Fruit fly (Drosophila melanogaster) whole organism, embryonic: ENCODE results near the gene Sf3b3.

Experiments used
- Antp ChIP-seq: fragments of 200-800 bp; sonication (Bioruptor generic); optimal IDR thresholded peaks from 3 replicates; lab custom pipeline; 2016; ENCODE audit warnings: missing biosample characterization, missing genetic modification characterization
- Blimp-1 ChIP-seq: fragments of 200-800 bp; sonication (Bioruptor generic); optimal IDR thresholded peaks from 3 replicates; lab custom pipeline; 2018; ENCODE audit warnings: missing biosample characterization, missing genetic modification characterization, mild to moderate bottlenecking, moderate library complexity, missing genetic modification reagents
- CG10959 ChIP-seq: fragments of 200-800 bp; sonication (Bioruptor generic); IDR thresholded peaks from 2 replicates; pipeline ENCODE4 v1.3.6; 2022; ENCODE audit warnings: missing biosample characterization, missing genetic modification characterization
- CG11560 ChIP-seq: fragments of 200-800 bp; sonication (Bioruptor generic); IDR thresholded peaks from 3 replicates; pipeline ENCODE4 v1.3.6; 2022; ENCODE audit warnings: missing biosample characterization, missing genetic modification characterization
- CG12104 ChIP-seq: fragments of 200-800 bp; sonication (Bioruptor generic); optimal IDR thresholded peaks from 3 replicates; lab custom pipeline; 2016; ENCODE audit warnings: missing biosample characterization, missing genetic modification characterization
- CG12769 ChIP-seq: fragments of 200-800 bp; sonication (Bioruptor generic); optimal IDR thresholded peaks from 2 replicates; lab custom pipeline; 2019; ENCODE audit warnings: missing biosample characterization, mild to moderate bottlenecking, missing genetic modification characterization, moderate library complexity
- CG13775 ChIP-seq: fragments of 200-800 bp; sonication (Bioruptor generic); optimal IDR thresholded peaks from 3 replicates; lab custom pipeline; 2017; ENCODE audit warnings: missing biosample characterization, mild to moderate bottlenecking, missing genetic modification characterization
- CG14014 ChIP-seq: fragments of 200-800 bp; sonication (Bioruptor generic); IDR thresholded peaks from 2 replicates; pipeline ENCODE4 v1.3.6; 2022; ENCODE audit warnings: missing biosample characterization, missing genetic modification characterization
- CG15514 ChIP-seq: fragments of 200-800 bp; sonication (Bioruptor generic); optimal IDR thresholded peaks from 3 replicates; lab custom pipeline; 2017; ENCODE audit warnings: missing biosample characterization, missing genetic modification characterization, mild to moderate bottlenecking, moderate library complexity, missing genetic modification reagents
- CG17612 ChIP-seq: fragments of 200-800 bp; sonication (Bioruptor generic); IDR thresholded peaks from 2 replicates; pipeline ENCODE4 v1.3.6; 2022; ENCODE audit warnings: missing biosample characterization, missing genetic modification characterization
- CG17829 ChIP-seq: fragments of 200-800 bp; optimal IDR thresholded peaks from 2 replicates; lab custom pipeline; 2019; ENCODE audit warnings: missing biosample characterization, mild to moderate bottlenecking, missing genetic modification characterization, moderate library complexity
- CG17912 ChIP-seq: fragments of 200-800 bp; sonication (Bioruptor generic); optimal IDR thresholded peaks from 2 replicates; lab custom pipeline; 2018; ENCODE audit warnings: missing biosample characterization, mild to moderate bottlenecking, missing genetic modification characterization
- CG18599 ChIP-seq: fragments of 200-800 bp; sonication (Bioruptor generic); optimal IDR thresholded peaks from 3 replicates; lab custom pipeline; 2017; ENCODE audit warnings: missing biosample characterization, missing genetic modification characterization, mild to moderate bottlenecking, moderate library complexity, missing genetic modification reagents
- CG2678 ChIP-seq: fragments of 200-800 bp; sonication (Bioruptor generic); optimal IDR thresholded peaks from 3 replicates; lab custom pipeline; 2019; ENCODE audit warnings: missing biosample characterization, mild to moderate bottlenecking, missing genetic modification characterization, moderate library complexity
- CG31441 ChIP-seq: fragments of 200-800 bp; sonication (Bioruptor generic); IDR thresholded peaks from 2 replicates; pipeline ENCODE4 v1.3.6; 2022; ENCODE audit warnings: missing biosample characterization, missing genetic modification characterization
- CG34422 ChIP-seq: fragments of 200-800 bp; sonication (Bioruptor generic); IDR thresholded peaks from 3 replicates; pipeline ENCODE4 v1.3.6; 2022; ENCODE audit warnings: missing biosample characterization, missing genetic modification characterization
- CG6254 ChIP-seq: fragments of 200-800 bp; sonication (Bioruptor generic); optimal IDR thresholded peaks from 3 replicates; lab custom pipeline; 2017; ENCODE audit warnings: mild to moderate bottlenecking, missing biosample characterization, missing genetic modification reagents, missing genetic modification characterization
- CG6689 ChIP-seq: fragments of 200-800 bp; sonication (Bioruptor generic); IDR thresholded peaks from 2 replicates; pipeline ENCODE4 v1.3.6; 2022; ENCODE audit warnings: missing biosample characterization, missing genetic modification characterization
- CG7839 ChIP-seq: fragments of 200-800 bp; sonication (Bioruptor generic); optimal IDR thresholded peaks from 3 replicates; lab custom pipeline; 2018; ENCODE audit warnings: missing biosample characterization, mild to moderate bottlenecking, missing genetic modification characterization, moderate library complexity
- CG7987 ChIP-seq: fragments of 200-800 bp; sonication (Bioruptor generic); optimal IDR thresholded peaks from 2 replicates; lab custom pipeline; 2018; ENCODE audit warnings: missing biosample characterization, mild to moderate bottlenecking, missing genetic modification characterization, moderate library complexity
- CG8944 ChIP-seq: fragments of 200-800 bp; sonication (Bioruptor generic); optimal IDR thresholded peaks from 3 replicates; lab custom pipeline; 2016; ENCODE audit warnings: missing biosample characterization, missing genetic modification characterization
- ERR ChIP-seq: fragments of 200-800 bp; sonication (Bioruptor generic); optimal IDR thresholded peaks from 2 replicates; lab custom pipeline; 2016; ENCODE audit warnings: missing biosample characterization, missing genetic modification characterization
- Elba2 ChIP-seq: fragments of 200-800 bp; sonication (Bioruptor generic); optimal IDR thresholded peaks from 3 replicates; lab custom pipeline; 2016; ENCODE audit warnings: missing biosample characterization, missing genetic modification characterization
- HmgD ChIP-seq: fragments of 200-800 bp; sonication (Bioruptor generic); optimal IDR thresholded peaks from 3 replicates; lab custom pipeline; 2016; ENCODE audit warnings: missing biosample characterization, missing genetic modification characterization
- ase ChIP-seq: fragments of 200-800 bp; sonication (Bioruptor generic); IDR thresholded peaks from 3 replicates; pipeline ENCODE4 v1.3.6; 2022; ENCODE audit warnings: missing biosample characterization, missing genetic modification characterization
- chm ChIP-seq: fragments of 200-800 bp; sonication (Bioruptor generic); IDR thresholded peaks from 2 replicates; pipeline ENCODE4 v1.3.6; 2022; ENCODE audit warnings: missing biosample characterization, missing genetic modification characterization
- crp ChIP-seq, 2 experiments: fragments of 200-800 bp; sonication (Bioruptor generic); optimal IDR thresholded peaks; 2 replicates in 1 of 2; 3 replicates in 1 of 2; lab custom pipeline; 2017; ENCODE audit warnings: missing biosample characterization in 2 of 2, missing genetic modification characterization in 2 of 2, mild to moderate bottlenecking in 1 of 2, moderate library complexity in 1 of 2
- dati ChIP-seq: fragments of 200-800 bp; sonication (Bioruptor generic); IDR thresholded peaks from 2 replicates; pipeline ENCODE4 v1.3.6; 2022; ENCODE audit warnings: missing biosample characterization, missing genetic modification characterization
- eyg ChIP-seq: fragments of 200-800 bp; sonication (Bioruptor generic); optimal IDR thresholded peaks from 3 replicates; lab custom pipeline; 2016; ENCODE audit warnings: missing biosample characterization, missing genetic modification characterization
- gce ChIP-seq: fragments of 200-800 bp; sonication (Bioruptor generic); IDR thresholded peaks from 3 replicates; pipeline ENCODE4 v1.3.6; 2022; ENCODE audit warnings: missing biosample characterization, missing genetic modification characterization
- gem ChIP-seq: fragments of 200-800 bp; sonication (Bioruptor generic); optimal IDR thresholded peaks from 2 replicates; lab custom pipeline; 2019; ENCODE audit warnings: missing biosample characterization, mild to moderate bottlenecking, missing genetic modification characterization, moderate library complexity
- jigr1 ChIP-seq: fragments of 200-800 bp; sonication (Bioruptor generic); IDR thresholded peaks from 3 replicates; pipeline ENCODE4 v1.3.6; 2022; ENCODE audit warnings: missing biosample characterization, missing genetic modification characterization
- kay ChIP-seq: fragments of 200-800 bp; sonication (Bioruptor generic); optimal IDR thresholded peaks from 2 replicates; lab custom pipeline; 2016; ENCODE audit warnings: missing biosample characterization, missing genetic modification characterization
- ken ChIP-seq: fragments of 200-800 bp; sonication (Bioruptor generic); IDR thresholded peaks from 3 replicates; pipeline ENCODE4 v1.3.6; 2022; ENCODE audit warnings: missing biosample characterization, missing genetic modification characterization
- klu ChIP-seq: fragments of 200-800 bp; sonication (Bioruptor generic); IDR thresholded peaks from 2 replicates; pipeline ENCODE4 v1.3.6; 2022; ENCODE audit warnings: missing biosample characterization, missing genetic modification characterization
- lab ChIP-seq: fragments of 200-800 bp; sonication (Bioruptor generic); optimal IDR thresholded peaks from 3 replicates; lab custom pipeline; 2017; ENCODE audit warnings: missing biosample characterization, missing genetic modification characterization, mild to moderate bottlenecking, moderate library complexity, missing genetic modification reagents
- luna ChIP-seq: fragments of 200-800 bp; sonication (Bioruptor generic); optimal IDR thresholded peaks from 2 replicates; lab custom pipeline; 2016; ENCODE audit warnings: missing biosample characterization, missing genetic modification characterization
- maf-S ChIP-seq: fragments of 200-800 bp; sonication (Bioruptor generic); optimal IDR thresholded peaks from 2 replicates; lab custom pipeline; 2016; ENCODE audit warnings: missing biosample characterization, missing genetic modification characterization
- nau ChIP-seq: fragments of 200-800 bp; sonication (Bioruptor generic); optimal IDR thresholded peaks from 3 replicates; lab custom pipeline; 2017; ENCODE audit warnings: missing biosample characterization, mild to moderate bottlenecking, missing genetic modification characterization, missing genetic modification reagents
- peb ChIP-seq: fragments of 200-800 bp; sonication (Bioruptor generic); IDR thresholded peaks from 2 replicates; pipeline ENCODE4 v1.3.6; 2022; ENCODE audit warnings: missing biosample characterization, missing genetic modification characterization
- scrt ChIP-seq: fragments of 200-800 bp; sonication (Bioruptor generic); optimal IDR thresholded peaks from 2 replicates; lab custom pipeline; 2018; ENCODE audit warnings: missing biosample characterization, mild to moderate bottlenecking, missing genetic modification characterization, moderate library complexity
- sisA ChIP-seq: fragments of 200-800 bp; sonication (Bioruptor generic); IDR thresholded peaks from 2 replicates; pipeline ENCODE4 v1.3.6; 2022; ENCODE audit warnings: missing biosample characterization, missing genetic modification characterization
- tll ChIP-seq, 2 experiments: fragments of 200-800 bp in 1 of 2; fragments of >200 bp in 1 of 2; sonication (Bioruptor generic) in 1 of 2; optimal IDR thresholded peaks; 2 replicates each; lab custom pipeline; 2017 to 2019; ENCODE audit warnings: missing biosample characterization in 2 of 2, missing genetic modification characterization in 2 of 2, mild to moderate bottlenecking in 1 of 2, moderate library complexity in 1 of 2
- tna ChIP-seq: fragments of 200-800 bp; sonication (Bioruptor generic); IDR thresholded peaks from 2 replicates; pipeline ENCODE4 v1.3.6; 2022; ENCODE audit warnings: missing biosample characterization, missing genetic modification characterization; ENCODE audit not compliant: partially characterized antibody
- ttk ChIP-seq: fragments of 200-800 bp; sonication (Bioruptor generic); IDR thresholded peaks from 2 replicates; pipeline ENCODE4 v2.1.2; 2022; ENCODE audit warnings: missing biosample characterization, missing genetic modification characterization
- twi ChIP-seq: fragments of 200-800 bp; optimal IDR thresholded peaks from 2 replicates; lab custom pipeline; 2019; ENCODE audit warnings: missing biosample characterization, mild to moderate bottlenecking, missing genetic modification characterization, moderate library complexity
- tx ChIP-seq: fragments of 200-800 bp; sonication (Bioruptor generic); optimal IDR thresholded peaks from 2 replicates; lab custom pipeline; 2016; ENCODE audit warnings: missing biosample characterization, missing genetic modification characterization
- wor ChIP-seq: fragments of 200-800 bp; sonication (Bioruptor generic); IDR thresholded peaks from 2 replicates; pipeline ENCODE4 v1.3.6; 2022; ENCODE audit warnings: missing biosample characterization, missing genetic modification characterization
- zfh1 ChIP-seq: fragments of 200-800 bp; sonication (Bioruptor generic); IDR thresholded peaks from 3 replicates; pipeline ENCODE4 v1.3.6; 2022; ENCODE audit warnings: missing biosample characterization, missing genetic modification characterization

Gene Sf3b3

DNA sequence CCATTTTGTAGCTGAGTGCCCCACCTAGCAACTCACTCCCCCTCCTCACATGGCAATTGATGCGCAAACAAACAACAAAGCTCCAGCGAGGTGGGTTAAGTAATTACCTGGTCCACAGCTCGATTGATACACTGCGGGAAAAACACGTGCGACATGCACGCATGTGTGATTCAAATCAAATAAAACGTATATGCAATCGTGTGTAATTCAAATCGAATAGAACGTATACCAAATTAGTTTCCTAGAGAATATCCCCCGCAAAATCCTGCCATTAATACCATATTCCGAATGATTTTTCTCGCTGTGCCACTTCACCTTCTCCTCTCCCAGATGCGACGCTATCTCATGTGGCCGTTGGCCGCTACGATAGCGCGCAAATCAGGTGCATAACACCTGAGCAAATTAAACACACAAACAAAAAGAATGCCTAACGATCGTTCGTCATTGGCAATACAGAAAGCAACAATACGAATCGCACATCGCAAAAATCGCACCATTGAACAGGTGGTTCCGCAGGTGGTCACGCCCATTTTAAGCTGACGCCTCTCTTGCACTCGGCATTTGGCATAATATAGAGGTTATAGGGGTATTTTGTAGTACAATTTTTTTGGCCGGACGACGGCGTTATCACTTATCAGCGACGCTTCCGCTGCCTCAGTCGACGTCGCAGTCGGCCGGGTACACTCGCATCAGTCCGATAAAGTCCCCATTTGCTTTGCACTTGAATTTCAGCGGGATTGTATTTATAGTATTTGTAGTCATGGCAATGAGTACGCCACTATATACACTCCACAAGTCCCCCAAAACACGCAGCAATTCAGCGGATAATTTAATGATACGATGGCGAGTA lies 48.8 kb downstream of the Sf3b3 start (continued):
- TF ChIP-seq CG12769 (tag; lab: Kevin White, UChicago): peak; percentile 87
- peak; percentile 31 for TF ChIP-seq HmgD (GFP tag; lab: Kevin White, UChicago)
- peak; percentile 84 for TF ChIP-seq Antp (GFP tag; lab: Kevin White, UChicago)
- TF ChIP-seq CG34422 (GFP tag; lab: Robert Waterston, UW): no peak; the same call in 2 of the 3 replicates
- TF ChIP-seq ERR: peak; percentile 45
- TF ChIP-seq tna (GFP tag; lab: Robert Waterston, UW): no peak
- peak; percentile 72 for TF ChIP-seq lab
- TF ChIP-seq maf-S: peak; percentile 5
- peak; percentile 54 for TF ChIP-seq klu (GFP tag; lab: Robert Waterston, UW)
- TF ChIP-seq CG31441 (GFP tag; lab: Robert Waterston, UW): peak; percentile 72
- 0 out of 2 replicates have a peak, but pooled peaks have one; percentile 12 for TF ChIP-seq chm (GFP tag; lab: Robert Waterston, UW)
- TF ChIP-seq CG15514 (GFP tag; lab: Kevin White, UChicago): peak; percentile 38
- TF ChIP-seq CG12104 (GFP tag; lab: Kevin White, UChicago): peak; percentile 15
- TF ChIP-seq CG17829 (tag; lab: Kevin White, UChicago): peak; percentile 46
- TF ChIP-seq scrt (GFP tag; lab: Kevin White, UChicago): peak; percentile 27
- peak; percentile 69 for TF ChIP-seq CG13775
- peak; percentile 21; the same call in 1 of the 2 replicates for TF ChIP-seq peb (GFP tag; lab: Robert Waterston, UW)
- peak; percentile 30 for TF ChIP-seq kay
- TF ChIP-seq CG8944 (GFP tag; lab: Kevin White, UChicago): peak; percentile 74
- no peak for TF ChIP-seq Elba2 (GFP tag; lab: Kevin White, UChicago)
- peak; percentile 8 for TF ChIP-seq CG6254 (GFP tag; lab: Kevin White, UChicago)
- TF ChIP-seq CG10959: peak; percentile 53
- peak; percentile 76 for TF ChIP-seq sisA (GFP tag; lab: Robert Waterston, UW)
- TF ChIP-seq CG17912 (GFP tag; lab: Kevin White, UChicago): no peak
- peak; percentile 54 for TF ChIP-seq luna
- peak; percentile 66; the same call in 1 of the 3 replicates for TF ChIP-seq ken (GFP tag; lab: Robert Waterston, UW)
- peak; percentile 57 for TF ChIP-seq nau (GFP tag; lab: Kevin White, UChicago)
- TF ChIP-seq CG18599 (GFP tag; lab: Kevin White, UChicago): peak; percentile 62
- peak; percentile 78 for TF ChIP-seq zfh1 (GFP tag; lab: Robert Waterston, UW)
- TF ChIP-seq Blimp-1 (GFP tag; lab: Kevin White, UChicago): peak; percentile 59
- TF ChIP-seq gem (tag; lab: Kevin White, UChicago): peak; percentile 73
- TF ChIP-seq eyg (GFP tag; lab: Kevin White, UChicago): no peak
- no peak for TF ChIP-seq CG11560 (tag; lab: Robert Waterston, UW)
- no peak for TF ChIP-seq twi (tag; lab: Kevin White, UChicago)
- peak; percentile 79 for TF ChIP-seq wor (GFP tag; lab: Robert Waterston, UW)
- TF ChIP-seq tx (GFP tag; lab: Kevin White, UChicago): peak; percentile 53
- peak; percentile 69 for TF ChIP-seq CG2678 (tag; lab: Kevin White, UChicago)
- peak; percentile 70 for TF ChIP-seq CG14014
- TF ChIP-seq crp (GFP tag; optimal IDR thresholded peaks at IDR 0.05; lab: Kevin White, UChicago): no peak
- peak; percentile 83 for TF ChIP-seq ttk
- TF ChIP-seq ase (GFP tag; lab: Robert Waterston, UW): peak; percentile 80
- no peak for TF ChIP-seq gce (GFP tag; lab: Robert Waterston, UW)
- peak; percentile 60 for TF ChIP-seq CG6689 (GFP tag; lab: Robert Waterston, UW)
- TF ChIP-seq CG7987 (GFP tag; lab: Kevin White, UChicago): no peak
- 0 out of 3 replicates have a peak, but pooled peaks have one; percentile 23 for TF ChIP-seq jigr1 (GFP tag; lab: Robert Waterston, UW)
- TF ChIP-seq CG7839: peak; percentile 65
- no peak for TF ChIP-seq tll (GFP tag; optimal IDR thresholded peaks at IDR 0.05; lab: Kevin White, UChicago)
- TF ChIP-seq CG17612 (GFP tag; lab: Robert Waterston, UW): peak; percentile 67
- peak; percentile 59 for TF ChIP-seq dati (GFP tag; lab: Robert Waterston, UW)
